Worm (Caenorhabditis elegans) whole organism, L1 larva: ENCODE data around the gene mdt-10.

Experiments
- lin-39 ChIP-seq: fragments of 150-350 bp; optimal IDR thresholded peaks from 2 replicates; lab custom pipeline; 2014; ENCODE audit warnings: missing biosample characterization, missing genetic modification reagents, missing genetic modification characterization
- mdl-1 ChIP-seq, 2 experiments: fragments of 150-350 bp; optimal IDR thresholded peaks; 2 replicates each; lab custom pipeline; 2014 to 2017; ENCODE audit warnings: missing biosample characterization in 2 of 2, missing genetic modification characterization in 2 of 2, inconsistent platforms in 1 of 2
- unc-30 ChIP-seq: sonication (generic microtip); optimal IDR thresholded peaks from 2 replicates; lab custom pipeline; 2017; ENCODE audit warnings: missing biosample characterization, missing genetic modification characterization

DNA sequence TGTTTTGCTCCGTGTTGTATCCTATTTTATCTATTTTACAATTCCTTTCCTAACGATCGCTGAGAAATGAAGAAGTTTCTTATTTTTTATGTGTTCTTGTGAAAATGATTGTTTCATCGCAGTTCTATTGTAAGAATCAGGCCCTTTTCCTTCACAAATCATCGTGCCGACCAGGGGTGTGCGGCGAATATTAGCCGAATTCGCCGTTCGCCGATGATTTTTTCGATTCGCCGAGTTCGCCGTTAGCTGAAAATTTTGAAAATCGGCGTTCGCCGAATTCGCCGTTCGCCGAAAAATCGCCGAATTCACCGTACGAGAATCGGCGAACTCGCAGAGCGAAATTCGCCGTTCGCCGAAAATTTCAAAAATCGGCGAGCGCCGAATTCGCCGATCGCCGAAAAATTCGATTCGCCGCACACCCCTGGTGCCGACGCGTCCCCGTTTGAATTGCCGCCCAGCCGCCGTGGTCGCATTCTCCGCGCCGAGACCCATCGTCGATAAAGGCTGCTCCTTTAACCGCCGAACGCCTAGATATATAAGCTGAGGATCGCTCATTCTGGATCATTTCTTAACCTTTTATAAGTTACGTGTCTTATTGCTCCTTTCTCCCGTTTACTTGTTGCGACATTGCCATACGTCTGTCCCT is 8.8 kb upstream of the mdt-10 start:
- TF ChIP-seq lin-39 (tag; lab: Kevin White, UChicago) (no peak), mdl-1 (tag; optimal IDR thresholded peaks at IDR 0.05; lab: Kevin White, UChicago) (no peak), unc-30 (tag; lab: Kevin White, UChicago) (no peak)
